Fruit fly (Drosophila melanogaster) whole organism, pupa: Measurements from ENCODE around the gene Ogdh.

Experiments
- CG10348 ChIP-seq: fragments of 200-800 bp; sonication (Bioruptor generic); IDR thresholded peaks from 2 replicates; pipeline ENCODE4 v1.3.6; 2022; ENCODE audit warnings: missing biosample characterization, missing genetic modification characterization
- CG12605 ChIP-seq: fragments of 200-800 bp; sonication (Bioruptor generic); IDR thresholded peaks from 2 replicates; pipeline ENCODE4 v1.3.6; 2022; ENCODE audit warnings: missing biosample characterization, missing genetic modification characterization
- CG13204 ChIP-seq: fragments of 200-800 bp; sonication (Bioruptor generic); optimal IDR thresholded peaks from 2 replicates; lab custom pipeline; 2018; ENCODE audit warnings: missing biosample characterization, mild to moderate bottlenecking, missing genetic modification characterization, moderate library complexity
- CG14655 ChIP-seq: fragments of 200-800 bp; sonication (Bioruptor generic); optimal IDR thresholded peaks from 3 replicates; lab custom pipeline; 2017; ENCODE audit warnings: mild to moderate bottlenecking, missing biosample characterization, missing genetic modification reagents, missing genetic modification characterization
- CG15710 ChIP-seq: fragments of 200-800 bp; sonication (Bioruptor generic); optimal IDR thresholded peaks from 2 replicates; lab custom pipeline; 2018; ENCODE audit warnings: missing biosample characterization, mild to moderate bottlenecking, missing genetic modification characterization, moderate library complexity
- CG17806 ChIP-seq: fragments of 200-800 bp; sonication (Bioruptor generic); optimal IDR thresholded peaks from 2 replicates; lab custom pipeline; 2018; ENCODE audit warnings: missing biosample characterization, mild to moderate bottlenecking, missing genetic modification characterization, moderate library complexity
- CG32121 ChIP-seq: fragments of 200-800 bp; sonication (Bioruptor generic); IDR thresholded peaks from 2 replicates; pipeline ENCODE4 v1.3.6; 2022; ENCODE audit warnings: missing biosample characterization, missing genetic modification characterization
- CG34367 ChIP-seq: fragments of 200-800 bp; sonication (Bioruptor generic); optimal IDR thresholded peaks from 2 replicates; lab custom pipeline; 2018; ENCODE audit warnings: missing biosample characterization, mild to moderate bottlenecking, missing genetic modification characterization
- CG4496 ChIP-seq: fragments of 200-800 bp; sonication (Bioruptor generic); IDR thresholded peaks from 3 replicates; pipeline ENCODE4 v1.3.6; 2022; ENCODE audit warnings: missing biosample characterization, missing genetic modification characterization
- CG8159 ChIP-seq: fragments of 200-800 bp; sonication (Bioruptor generic); optimal IDR thresholded peaks from 3 replicates; lab custom pipeline; 2018; ENCODE audit warnings: missing biosample characterization, mild to moderate bottlenecking, missing genetic modification characterization, moderate library complexity
- CG8301 ChIP-seq: fragments of 200-800 bp; sonication (Bioruptor generic); optimal IDR thresholded peaks from 2 replicates; lab custom pipeline; 2018; ENCODE audit warnings: missing biosample characterization, mild to moderate bottlenecking, missing genetic modification characterization
- CG9948 ChIP-seq: fragments of 200-800 bp; sonication (Bioruptor generic); optimal IDR thresholded peaks from 2 replicates; lab custom pipeline; 2018; ENCODE audit warnings: missing biosample characterization, mild to moderate bottlenecking, missing genetic modification characterization, moderate library complexity
- D1 ChIP-seq: fragments of 200-800 bp; sonication (Bioruptor generic); optimal IDR thresholded peaks from 2 replicates; lab custom pipeline; 2018; ENCODE audit warnings: missing biosample characterization, mild to moderate bottlenecking, missing genetic modification characterization, moderate library complexity
- EcR ChIP-seq: fragments of 200-800 bp; sonication (Bioruptor generic); optimal IDR thresholded peaks from 3 replicates; lab custom pipeline; 2019; ENCODE audit warnings: missing biosample characterization, missing genetic modification characterization, mild to moderate bottlenecking, moderate library complexity, missing genetic modification reagents
- Ets98B ChIP-seq: fragments of 200-800 bp; sonication (Bioruptor generic); IDR thresholded peaks from 2 replicates; pipeline ENCODE4 v1.3.6; 2022; ENCODE audit warnings: missing biosample characterization, missing genetic modification characterization
- Pif1A ChIP-seq: fragments of 200-800 bp; sonication (Bioruptor generic); optimal IDR thresholded peaks from 3 replicates; lab custom pipeline; 2016; ENCODE audit warnings: missing biosample characterization, missing genetic modification characterization
- Pif1B ChIP-seq: fragments of 200-800 bp; sonication (Bioruptor generic); optimal IDR thresholded peaks from 3 replicates; lab custom pipeline; 2016; ENCODE audit warnings: missing biosample characterization, missing genetic modification characterization
- Snoo ChIP-seq: fragments of 200-800 bp; sonication (Bioruptor generic); optimal IDR thresholded peaks from 3 replicates; lab custom pipeline; 2017; ENCODE audit warnings: missing biosample characterization, mild to moderate bottlenecking, missing genetic modification characterization, inconsistent platforms
- fd96Ca ChIP-seq: fragments of 200-800 bp; sonication (Bioruptor generic); IDR thresholded peaks from 3 replicates; pipeline ENCODE4 v1.3.6; 2022; ENCODE audit warnings: missing biosample characterization, missing genetic modification characterization
- gl ChIP-seq: fragments of 200-800 bp; sonication (Bioruptor generic); optimal IDR thresholded peaks from 2 replicates; lab custom pipeline; 2018; ENCODE audit warnings: missing biosample characterization, mild to moderate bottlenecking, missing genetic modification characterization
- rn ChIP-seq: fragments of 200-800 bp; sonication (Bioruptor generic); IDR thresholded peaks from 2 replicates; pipeline ENCODE4 v1.3.6; 2022; ENCODE audit warnings: missing biosample characterization, missing genetic modification characterization

The Ogdh gene

DNA sequence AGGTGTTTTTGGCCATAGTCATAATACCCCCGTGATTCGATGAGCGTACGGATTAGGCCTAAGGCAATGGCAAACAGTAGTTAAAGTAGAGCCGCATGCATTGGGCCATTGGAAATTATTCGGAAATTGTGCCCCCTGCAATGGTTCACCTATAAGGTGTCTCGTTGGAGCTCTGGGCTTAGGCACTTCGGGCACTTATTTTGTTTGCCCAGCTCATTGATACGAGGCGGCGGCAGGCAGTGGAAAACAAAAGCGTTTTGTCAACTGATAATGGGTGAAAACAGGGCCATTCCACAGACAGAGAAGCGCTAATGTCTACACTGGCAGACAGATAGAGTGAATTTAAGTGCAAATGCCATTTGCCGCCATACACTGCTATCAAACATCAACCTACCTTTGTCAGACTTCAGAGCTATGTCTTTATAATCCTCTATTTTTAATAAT is 51.6 kb downstream of the Ogdh start:
- TF ChIP-seq CG32121 (GFP tag; lab: Robert Waterston, UW) (0 out of 2 replicates have a peak, but pooled peaks have one; percentile 9), CG4496 (GFP tag; lab: Robert Waterston, UW) (peak; percentile 63; the same call in 2 of the 3 replicates), EcR (GFP tag; lab: Kevin White, UChicago) (no peak)

- peak; percentile 57 for TF ChIP-seq CG17806
- TF ChIP-seq D1 (tag; lab: Kevin White, UChicago) = no peak
- peak; percentile 49 for TF ChIP-seq Snoo (tag; lab: Kevin White, UChicago)
- peak; percentile 64 for TF ChIP-seq CG4496 (GFP tag; lab: Robert Waterston, UW)
- TF ChIP-seq CG8159 (tag; lab: Kevin White, UChicago) = peak; percentile 56
- TF ChIP-seq gl (tag; lab: Kevin White, UChicago) = no peak
- TF ChIP-seq CG32121 (GFP tag; lab: Robert Waterston, UW) = no peak
- TF ChIP-seq fd96Ca = peak; percentile 65
- TF ChIP-seq Pif1A = peak; percentile 24
- TF ChIP-seq CG8301 = peak; percentile 44
- peak; percentile 50 for TF ChIP-seq CG14655 (GFP tag; lab: Kevin White, UChicago)
- peak; percentile 17; the same call in 1 of the 2 replicates for TF ChIP-seq CG12605 (GFP tag; lab: Robert Waterston, UW)
- TF ChIP-seq EcR (GFP tag; lab: Kevin White, UChicago) = peak; percentile 60
- TF ChIP-seq Ets98B (GFP tag; lab: Robert Waterston, UW) = peak; percentile 72
- TF ChIP-seq CG10348 = 0 out of 2 replicates have a peak, but pooled peaks have one; percentile 28
- no peak for TF ChIP-seq rn (GFP tag; lab: Robert Waterston, UW)
- peak; percentile 56 for TF ChIP-seq CG13204 (GFP tag; lab: Kevin White, UChicago)
- TF ChIP-seq Pif1B (GFP tag; lab: Kevin White, UChicago) = peak; percentile 55
- TF ChIP-seq CG15710 (tag; lab: Kevin White, UChicago) = peak; percentile 60
- peak; percentile 40 for TF ChIP-seq CG34367 (tag; lab: Kevin White, UChicago)
- TF ChIP-seq CG9948 (tag; lab: Kevin White, UChicago) = peak; percentile 52
Observed at dm6 chr3L:17007041-17007471, 52.4 kb downstream of the Ogdh start.

DNA sequence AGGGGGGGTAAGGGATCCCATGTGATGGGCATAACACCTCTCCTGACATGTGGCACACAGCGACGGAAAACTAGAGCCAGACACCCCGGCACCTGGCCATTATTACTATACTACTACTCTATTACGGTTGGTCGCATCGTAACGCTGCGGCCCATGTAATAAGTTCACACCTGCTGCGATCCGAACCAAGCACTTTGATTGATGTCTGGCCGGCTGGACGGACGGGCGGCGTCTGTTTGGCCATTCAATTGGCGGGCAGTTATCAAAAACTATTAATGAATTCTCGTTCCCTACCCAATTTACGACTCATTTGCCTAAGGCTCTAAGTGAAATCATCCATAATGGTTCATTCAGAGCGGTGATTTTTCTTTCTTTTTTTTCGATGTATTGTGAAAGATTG is 52.9 kb downstream of the Ogdh start:
- TF ChIP-seq gl (tag; lab: Kevin White, UChicago) (no peak), CG14655 (GFP tag; lab: Kevin White, UChicago) (no peak), CG8159 (tag; lab: Kevin White, UChicago) (no peak), CG32121 (GFP tag; lab: Robert Waterston, UW) (no peak), EcR (GFP tag; lab: Kevin White, UChicago) (no peak), CG8301 (no peak), CG15710 (tag; lab: Kevin White, UChicago) (no peak), CG12605 (GFP tag; lab: Robert Waterston, UW) (no peak), CG4496 (GFP tag; lab: Robert Waterston, UW) (no peak), Pif1A (no peak), CG10348 (no peak), fd96Ca (no peak), CG9948 (tag; lab: Kevin White, UChicago) (no peak), CG17806 (no peak), Snoo (tag; lab: Kevin White, UChicago) (no peak), rn (GFP tag; lab: Robert Waterston, UW) (no peak), D1 (tag; lab: Kevin White, UChicago) (no peak)

dm6 chr3L:17007945-17008344 is 53.3 kb downstream of the Ogdh start:
- TF ChIP-seq CG13204 (GFP tag; lab: Kevin White, UChicago) (no peak), CG4496 (GFP tag; lab: Robert Waterston, UW) (no peak), CG17806 (no peak), CG10348 (no peak), CG14655 (GFP tag; lab: Kevin White, UChicago) (no peak), EcR (GFP tag; lab: Kevin White, UChicago) (no peak)

- no peak for TF ChIP-seq fd96Ca
- TF ChIP-seq rn (GFP tag; lab: Robert Waterston, UW) = no peak
- no peak for TF ChIP-seq Ets98B (GFP tag; lab: Robert Waterston, UW)
- no peak for TF ChIP-seq CG34367 (tag; lab: Kevin White, UChicago)
- TF ChIP-seq CG32121 (GFP tag; lab: Robert Waterston, UW) = no peak
- no peak for TF ChIP-seq Pif1A
- no peak for TF ChIP-seq CG12605 (GFP tag; lab: Robert Waterston, UW)
- TF ChIP-seq CG8159 (tag; lab: Kevin White, UChicago) = no peak
- TF ChIP-seq D1 (tag; lab: Kevin White, UChicago) = no peak
- TF ChIP-seq Pif1B (GFP tag; lab: Kevin White, UChicago) = no peak
- no peak for TF ChIP-seq CG15710 (tag; lab: Kevin White, UChicago)
- no peak for TF ChIP-seq CG17806
- no peak for TF ChIP-seq Snoo (tag; lab: Kevin White, UChicago)
- TF ChIP-seq CG13204 (GFP tag; lab: Kevin White, UChicago) = no peak
Observed at dm6 chr3L:17008911-17009364, 54.3 kb downstream of the Ogdh start.

DNA sequence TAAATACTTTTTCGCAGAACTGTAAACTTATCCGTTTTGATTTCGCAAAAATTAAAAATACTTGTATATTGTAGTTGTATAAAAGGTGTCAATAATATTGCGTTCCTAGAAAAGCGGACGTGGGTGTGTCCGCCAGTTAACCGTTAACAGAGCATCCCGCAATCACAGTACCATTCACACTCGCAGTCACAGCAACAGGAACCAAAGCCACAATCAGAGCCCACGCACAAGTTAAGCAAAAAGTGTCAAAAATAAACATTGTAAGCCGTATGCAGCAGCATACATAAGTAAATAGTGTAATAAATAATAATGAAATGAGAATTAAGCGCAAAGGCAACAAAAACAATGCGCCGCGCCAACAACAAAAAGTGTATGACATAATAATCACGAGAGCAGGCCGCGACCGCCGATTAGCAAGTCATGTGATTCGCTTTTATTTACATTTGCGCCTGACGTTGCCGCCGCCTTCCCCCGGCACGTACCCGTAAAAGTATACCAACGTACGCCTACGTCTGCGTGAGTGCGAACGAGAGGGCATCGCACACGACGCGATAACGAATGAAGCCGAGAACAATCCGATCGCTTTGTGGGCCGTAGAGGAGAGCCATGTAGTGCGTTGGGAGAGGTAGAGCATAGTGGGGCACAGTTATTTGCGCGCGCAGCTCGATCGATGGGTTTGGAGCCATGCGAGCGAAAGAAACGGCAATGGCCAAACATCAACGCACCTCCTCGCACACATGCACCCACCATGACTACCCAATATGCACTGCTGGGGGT is 55.3 kb downstream of the Ogdh start:
- TF ChIP-seq EcR (GFP tag; lab: Kevin White, UChicago) (peak; percentile 96), CG34367 (tag; lab: Kevin White, UChicago) (no peak), fd96Ca (peak; percentile 72; the same call in 2 of the 3 replicates), D1 (tag; lab: Kevin White, UChicago) (no peak), Pif1B (GFP tag; lab: Kevin White, UChicago) (peak; percentile 23), CG13204 (GFP tag; lab: Kevin White, UChicago) (peak; percentile 98), CG32121 (GFP tag; lab: Robert Waterston, UW) (peak; percentile 79), CG15710 (tag; lab: Kevin White, UChicago) (no peak), CG4496 (GFP tag; lab: Robert Waterston, UW) (peak; percentile 45; the same call in 1 of the 3 replicates), Pif1A (peak; percentile 21), CG14655 (GFP tag; lab: Kevin White, UChicago) (peak; percentile 27), CG8159 (tag; lab: Kevin White, UChicago) (peak; percentile 12), gl (tag; lab: Kevin White, UChicago) (peak; percentile 44), CG8301 (no peak), rn (GFP tag; lab: Robert Waterston, UW) (no peak), Snoo (tag; lab: Kevin White, UChicago) (no peak), CG17806 (no peak), Ets98B (GFP tag; lab: Robert Waterston, UW) (peak; percentile 67)
